Worm (Caenorhabditis elegans) whole organism, mixed stage, embryonic: Measurements from ENCODE around the gene fbxa-190.
A peak's percentile ranks its signal among the peaks of the same experiment; 100 is the strongest.

Experiments
- M03D4.4 ChIP-seq: sonication (generic microtip); optimal IDR thresholded peaks from 2 replicates; lab custom pipeline; 2017; ENCODE audit warnings: mild to moderate bottlenecking, missing genetic modification characterization, missing compliant biosample characterization
- bed-3 ChIP-seq: fragments of 200-800 bp; sonication (Bioruptor generic); optimal IDR thresholded peaks from 3 replicates; lab custom pipeline; 2018; ENCODE audit warnings: mild to moderate bottlenecking, missing genetic modification characterization, moderate library complexity, missing compliant biosample characterization
- blmp-1 ChIP-seq: fragments of 150-350 bp; optimal IDR thresholded peaks from 2 replicates; lab custom pipeline; 2014; ENCODE audit warnings: missing biosample characterization, missing genetic modification characterization
- ceh-39 ChIP-seq: fragments of 150-350 bp; optimal IDR thresholded peaks from 2 replicates; lab custom pipeline; 2014; ENCODE audit warnings: missing biosample characterization, missing genetic modification characterization
- ceh-43 ChIP-seq: fragments of 200-800 bp; sonication (Bioruptor generic); optimal IDR thresholded peaks from 2 replicates; lab custom pipeline; 2018; ENCODE audit warnings: mild to moderate bottlenecking, missing genetic modification characterization, moderate library complexity, missing compliant biosample characterization
- ceh-83 ChIP-seq: fragments of 200-800 bp; sonication (Bioruptor generic); optimal IDR thresholded peaks from 2 replicates; lab custom pipeline; 2018; ENCODE audit warnings: mild to moderate bottlenecking, missing genetic modification characterization, missing compliant biosample characterization
- ces-1 ChIP-seq: fragments of 150-350 bp; optimal IDR thresholded peaks from 2 replicates; lab custom pipeline; 2014; ENCODE audit warnings: missing biosample characterization, missing genetic modification reagents, missing genetic modification characterization
- cnd-1 ChIP-seq: fragments of 200-800 bp; sonication (Bioruptor generic); optimal IDR thresholded peaks from 2 replicates; lab custom pipeline; 2018; ENCODE audit warnings: mild to moderate bottlenecking, missing genetic modification characterization, missing compliant biosample characterization
- drap-1 ChIP-seq: fragments of 200-800 bp; sonication (Bioruptor generic); optimal IDR thresholded peaks from 3 replicates; lab custom pipeline; 2018; ENCODE audit warnings: mild to moderate bottlenecking, missing genetic modification characterization, missing compliant biosample characterization
- elt-1 ChIP-seq: sonication (generic microtip); optimal IDR thresholded peaks from 2 replicates; lab custom pipeline; 2017; ENCODE audit warnings: missing genetic modification characterization, mild to moderate bottlenecking, missing compliant biosample characterization, antibody characterized with exemption, moderate library complexity, borderline replicate concordance; ENCODE audit not compliant: insufficient read depth
- elt-3 ChIP-seq: fragments of 150-350 bp; optimal IDR thresholded peaks from 2 replicates; lab custom pipeline; 2014; ENCODE audit warnings: missing biosample characterization, missing genetic modification characterization
- flh-1 ChIP-seq: fragments of 200-800 bp; sonication (Bioruptor generic); optimal IDR thresholded peaks from 2 replicates; lab custom pipeline; 2018; ENCODE audit warnings: mild to moderate bottlenecking, missing genetic modification characterization, moderate library complexity, missing compliant biosample characterization
- ham-2 ChIP-seq: fragments of 200-800 bp; sonication (Bioruptor generic); optimal IDR thresholded peaks from 2 replicates; lab custom pipeline; 2018; ENCODE audit warnings: mild to moderate bottlenecking, missing genetic modification characterization, missing compliant biosample characterization
- hlh-1 ChIP-seq: fragments of 150-350 bp; optimal IDR thresholded peaks from 2 replicates; lab custom pipeline; 2014; ENCODE audit warnings: missing biosample characterization, missing genetic modification reagents, missing genetic modification characterization
- lin-13 ChIP-seq: fragments of 150-350 bp; optimal IDR thresholded peaks from 2 replicates; lab custom pipeline; 2014; ENCODE audit warnings: missing biosample characterization, missing genetic modification characterization
- lin-32 ChIP-seq: fragments of 200-800 bp; sonication (Bioruptor generic); optimal IDR thresholded peaks from 2 replicates; lab custom pipeline; 2018; ENCODE audit warnings: mild to moderate bottlenecking, missing genetic modification characterization, missing compliant biosample characterization
- lsy-2 ChIP-seq: fragments of 150-350 bp; optimal IDR thresholded peaks from 2 replicates; lab custom pipeline; 2014; ENCODE audit warnings: missing biosample characterization, missing genetic modification characterization
- mab-5 ChIP-seq: fragments of 150-350 bp; optimal IDR thresholded peaks from 2 replicates; lab custom pipeline; 2014; ENCODE audit warnings: missing biosample characterization, missing genetic modification characterization
- mep-1 ChIP-seq: fragments of 150-350 bp; optimal IDR thresholded peaks from 2 replicates; lab custom pipeline; 2017; ENCODE audit warnings: missing biosample characterization, missing genetic modification reagents, missing genetic modification characterization, inconsistent platforms
- mls-2 ChIP-seq: sonication (generic microtip); optimal IDR thresholded peaks from 2 replicates; lab custom pipeline; 2016; ENCODE audit warnings: mild to moderate bottlenecking, missing genetic modification characterization, moderate library complexity, missing compliant biosample characterization
- nhr-12 ChIP-seq: fragments of 150-350 bp; optimal IDR thresholded peaks from 2 replicates; lab custom pipeline; 2014; ENCODE audit warnings: missing biosample characterization, missing genetic modification characterization
- nhr-2 ChIP-seq: fragments of 150-350 bp; optimal IDR thresholded peaks from 2 replicates; lab custom pipeline; 2014; ENCODE audit warnings: missing biosample characterization, missing genetic modification characterization
- nhr-237 ChIP-seq: fragments of 150-350 bp; optimal IDR thresholded peaks from 2 replicates; lab custom pipeline; 2014; ENCODE audit warnings: missing biosample characterization, missing genetic modification characterization
- nhr-28 ChIP-seq: fragments of 150-350 bp; optimal IDR thresholded peaks from 2 replicates; lab custom pipeline; 2014; ENCODE audit warnings: missing biosample characterization, missing genetic modification characterization
- nhr-76 ChIP-seq: sonication (generic microtip); optimal IDR thresholded peaks from 2 replicates; lab custom pipeline; 2017; ENCODE audit warnings: missing biosample characterization, missing genetic modification characterization
- pha-4 ChIP-seq: fragments of 150-350 bp; optimal IDR thresholded peaks from 2 replicates; lab custom pipeline; 2018; ENCODE audit warnings: missing biosample characterization, missing genetic modification reagents, missing genetic modification characterization
- sem-2 ChIP-seq: fragments of 200-800 bp; sonication (Bioruptor generic); optimal IDR thresholded peaks from 2 replicates; lab custom pipeline; 2018; ENCODE audit warnings: mild to moderate bottlenecking, missing genetic modification characterization, missing compliant biosample characterization
- snpc-4 ChIP-seq: fragments of 150-350 bp; optimal IDR thresholded peaks from 2 replicates; lab custom pipeline; 2014; ENCODE audit warnings: missing biosample characterization, missing genetic modification characterization
- sptf-1 ChIP-seq: sonication (generic microtip); optimal IDR thresholded peaks from 2 replicates; lab custom pipeline; 2017; ENCODE audit warnings: mild to moderate bottlenecking, missing genetic modification characterization, moderate library complexity, missing compliant biosample characterization
- tbx-8 ChIP-seq: fragments of 200-800 bp; sonication (Bioruptor generic); optimal IDR thresholded peaks from 2 replicates; lab custom pipeline; 2018; ENCODE audit warnings: mild to moderate bottlenecking, missing genetic modification characterization, moderate library complexity, missing compliant biosample characterization
- unc-120 ChIP-seq: sonication (generic microtip); optimal IDR thresholded peaks from 2 replicates; lab custom pipeline; 2017; ENCODE audit warnings: missing genetic modification characterization, missing compliant biosample characterization; ENCODE audit not compliant: poor library complexity, severe bottlenecking
- unc-39 ChIP-seq: fragments of 150-350 bp; optimal IDR thresholded peaks from 2 replicates; lab custom pipeline; 2014; ENCODE audit warnings: missing biosample characterization, missing genetic modification characterization
- unc-62 ChIP-seq: fragments of 150-350 bp; optimal IDR thresholded peaks from 2 replicates; lab custom pipeline; 2014; ENCODE audit warnings: missing biosample characterization, missing genetic modification reagents, missing genetic modification characterization
- zip-8 ChIP-seq: fragments of 150-350 bp; optimal IDR thresholded peaks from 2 replicates; lab custom pipeline; 2014; ENCODE audit warnings: missing biosample characterization, missing genetic modification characterization
- ztf-11 ChIP-seq: fragments of 150-350 bp; optimal IDR thresholded peaks from 2 replicates; lab custom pipeline; 2014; ENCODE audit warnings: missing biosample characterization, missing genetic modification characterization

fbxa-190 gene

DNA sequence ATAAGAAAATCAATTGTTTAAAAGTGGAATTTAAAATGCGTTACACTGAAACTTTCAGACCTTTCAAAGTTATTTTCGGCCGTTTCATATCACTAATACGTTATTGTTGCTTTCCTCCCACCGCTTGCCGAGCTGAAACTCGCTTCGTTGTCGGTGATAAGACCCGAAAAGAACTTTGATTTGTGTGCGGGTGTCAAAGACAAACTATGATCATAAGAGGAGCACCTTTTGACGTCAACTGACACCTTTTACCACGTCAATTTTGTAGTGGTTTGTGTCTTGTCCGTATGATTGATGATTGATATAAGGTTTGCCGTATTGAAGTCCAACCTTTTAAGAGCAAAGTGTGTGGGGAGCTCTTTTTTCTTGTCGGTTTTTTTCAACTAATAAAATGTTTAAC, 34.8 kb upstream of the fbxa-190 start, which contains the start of gene ttr-37:
TSS of gene ttr-37 (minus strand) at position 167 of the 400 bp plus-strand sequence.
- no peak for TF ChIP-seq ceh-83 (GFP tag; lab: Kevin White, UChicago)
- no peak for TF ChIP-seq elt-1 (tag; lab: Kevin White, UChicago)
- no peak for TF ChIP-seq nhr-28

DNA sequence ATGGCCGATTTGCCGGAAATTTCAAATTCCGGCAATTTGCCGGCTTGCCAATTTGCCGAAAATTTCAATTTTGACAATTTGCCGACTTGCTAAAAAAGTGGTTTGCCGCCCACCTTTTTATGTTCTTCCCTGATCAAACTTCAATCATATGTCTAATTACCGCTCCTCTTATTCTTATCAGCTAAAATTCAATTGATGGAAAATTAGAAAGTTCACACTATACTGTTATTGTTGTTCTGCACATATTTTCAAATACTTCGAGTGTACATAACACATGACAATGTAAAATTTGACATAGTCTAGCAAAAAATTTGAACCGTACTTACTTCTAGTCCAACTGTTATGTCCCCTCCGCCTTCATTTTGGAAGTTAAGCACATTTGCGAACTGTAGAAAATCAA, 34.0 kb upstream of the fbxa-190 start:
- TF ChIP-seq unc-120 (tag; lab: Kevin White, UChicago) (no peak), mep-1 (tag; lab: Kevin White, UChicago) (no peak), bed-3 (GFP tag; lab: Kevin White, UChicago) (no peak), tbx-8 (GFP tag; lab: Kevin White, UChicago) (no peak), mls-2 (tag; lab: Kevin White, UChicago) (no peak), blmp-1 (tag; lab: Kevin White, UChicago) (no peak), unc-39 (no peak), nhr-2 (no peak), lsy-2 (tag; lab: Kevin White, UChicago) (no peak)

DNA sequence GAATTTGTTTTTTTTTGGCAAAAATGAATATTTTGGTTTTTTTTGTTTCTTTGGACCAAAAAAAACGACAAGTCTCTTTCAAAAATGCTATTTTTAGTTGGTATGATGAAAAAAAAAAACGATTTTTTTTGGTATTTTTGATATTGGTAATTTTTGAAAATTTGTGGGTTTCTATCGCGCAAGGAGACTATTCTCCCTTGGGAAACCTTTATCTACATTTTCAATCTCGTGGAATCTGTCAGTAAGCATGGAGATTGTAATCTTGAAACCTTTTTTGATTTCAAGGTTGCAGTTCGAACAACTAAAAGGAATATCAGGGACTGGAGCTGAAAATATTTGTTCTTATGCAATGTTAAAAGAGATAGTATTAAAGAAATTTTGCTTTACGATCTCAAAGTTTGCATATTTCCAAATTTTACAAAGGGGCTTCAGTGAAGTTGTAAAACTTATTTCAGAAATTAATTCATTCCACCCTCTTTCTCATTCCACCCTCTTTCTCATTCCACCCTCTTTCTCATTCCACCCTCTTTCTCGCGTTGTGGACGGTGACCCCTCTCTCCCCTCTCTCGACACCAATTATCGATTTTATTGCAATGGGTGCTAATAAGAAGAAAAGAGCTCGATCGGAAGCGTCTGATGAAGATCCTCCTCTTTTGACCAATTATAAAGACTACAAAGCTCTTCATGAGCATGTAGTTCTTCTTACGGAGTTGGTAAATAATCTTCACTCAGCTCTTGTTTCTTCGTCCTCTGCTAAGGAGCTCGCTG, 32.7 kb upstream of the fbxa-190 start:
- TF ChIP-seq nhr-28 (no peak), zip-8 (tag; lab: Kevin White, UChicago) (no peak), M03D4.4 (no peak), pha-4 (tag; lab: Kevin White, UChicago) (no peak), tbx-8 (GFP tag; lab: Kevin White, UChicago) (no peak), ceh-43 (GFP tag; lab: Kevin White, UChicago) (no peak), sem-2 (GFP tag; lab: Kevin White, UChicago) (no peak), hlh-1 (tag; lab: Kevin White, UChicago) (no peak), ceh-39 (tag; lab: Kevin White, UChicago) (no peak), lin-13 (tag; lab: Kevin White, UChicago) (no peak)

DNA sequence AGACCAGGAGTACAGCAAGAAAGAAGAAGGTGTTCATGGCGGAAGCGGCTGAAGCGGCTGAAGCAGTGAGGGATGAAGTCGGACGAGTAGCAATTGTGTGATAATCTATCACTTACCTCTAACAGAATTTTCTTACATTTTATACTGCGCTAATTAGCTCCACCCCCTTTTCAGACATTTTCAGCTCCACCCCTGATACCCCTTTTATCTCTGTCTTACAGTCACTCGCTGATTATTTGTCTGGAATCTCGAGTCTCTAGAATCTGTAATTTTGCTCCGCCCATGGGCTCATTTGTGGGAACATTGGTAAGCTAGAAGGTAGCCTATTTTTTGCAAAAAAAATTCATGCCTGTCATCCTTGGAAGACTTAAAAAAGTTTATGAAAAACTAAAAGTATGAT, 27.5 kb upstream of the fbxa-190 start, which contains the start of gene ins-39:
TSS of gene ins-39 (minus strand) at position 101 of the 400 bp plus-strand sequence.
- TF ChIP-seq ztf-11 (tag; lab: Kevin White, UChicago) (no peak), bed-3 (GFP tag; lab: Kevin White, UChicago) (no peak), ceh-83 (GFP tag; lab: Kevin White, UChicago) (no peak), flh-1 (no peak), unc-39 (no peak), lin-13 (tag; lab: Kevin White, UChicago) (no peak), cnd-1 (tag; lab: Kevin White, UChicago) (no peak), hlh-1 (tag; lab: Kevin White, UChicago) (no peak), lin-32 (no peak), sem-2 (GFP tag; lab: Kevin White, UChicago) (no peak)

DNA sequence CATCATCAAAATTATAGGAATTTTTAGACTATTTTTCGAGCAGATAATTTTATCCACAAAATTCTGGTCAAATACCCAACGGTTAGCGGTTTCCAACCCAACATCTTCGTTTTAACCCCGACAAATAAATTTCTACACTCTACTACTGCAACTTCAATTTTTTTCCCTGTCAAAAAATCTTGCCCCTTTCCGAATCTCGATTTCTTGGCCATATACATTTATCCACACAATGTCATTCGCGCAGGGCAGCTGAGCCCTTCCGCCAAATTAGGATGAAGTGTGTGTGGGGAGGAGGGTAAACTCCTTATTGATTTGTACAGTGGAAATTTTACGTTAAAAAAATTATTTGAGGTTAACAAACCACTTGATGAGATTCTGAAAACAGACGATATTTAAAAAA, 27.0 kb upstream of the fbxa-190 start:
- no peak for TF ChIP-seq mls-2 (tag; lab: Kevin White, UChicago)
- no peak for TF ChIP-seq bed-3 (GFP tag; lab: Kevin White, UChicago)
- no peak for TF ChIP-seq ceh-43 (GFP tag; lab: Kevin White, UChicago)
- TF ChIP-seq hlh-1 (tag; lab: Kevin White, UChicago): peak; percentile 48
- no peak for TF ChIP-seq snpc-4 (tag; lab: Kevin White, UChicago)
- TF ChIP-seq lin-13 (tag; lab: Kevin White, UChicago): peak; percentile 79
- no peak for TF ChIP-seq blmp-1 (tag; lab: Kevin White, UChicago)
- TF ChIP-seq ceh-39 (tag; lab: Kevin White, UChicago): peak; percentile 77
- TF ChIP-seq nhr-12 (tag; lab: Kevin White, UChicago): peak; percentile 73
- TF ChIP-seq unc-39: no peak
- TF ChIP-seq drap-1 (GFP tag; lab: Kevin White, UChicago): peak; percentile 85
- peak; percentile 74 for TF ChIP-seq sptf-1 (tag; lab: Kevin White, UChicago)
- TF ChIP-seq elt-3 (tag; lab: Kevin White, UChicago): peak; percentile 65
- TF ChIP-seq M03D4.4: no peak
- peak; percentile 68 for TF ChIP-seq ztf-11 (tag; lab: Kevin White, UChicago)
- TF ChIP-seq zip-8 (tag; lab: Kevin White, UChicago): no peak
- peak; percentile 98 for TF ChIP-seq nhr-237 (tag; lab: Kevin White, UChicago)
- peak; percentile 67 for TF ChIP-seq cnd-1 (tag; lab: Kevin White, UChicago)
- peak; percentile 76 for TF ChIP-seq lsy-2 (tag; lab: Kevin White, UChicago)
- no peak for TF ChIP-seq tbx-8 (GFP tag; lab: Kevin White, UChicago)
- peak; percentile 93 for TF ChIP-seq ces-1 (GFP tag; lab: Kevin White, UChicago)
- TF ChIP-seq nhr-2: peak; percentile 27
- TF ChIP-seq ceh-83 (GFP tag; lab: Kevin White, UChicago): no peak
- TF ChIP-seq mab-5 (tag; lab: Kevin White, UChicago): peak; percentile 44
- TF ChIP-seq ham-2 (GFP tag; lab: Kevin White, UChicago): no peak
- no peak for TF ChIP-seq sem-2 (GFP tag; lab: Kevin White, UChicago)
- peak; percentile 67 for TF ChIP-seq unc-62 (GFP tag; lab: Kevin White, UChicago)
- peak; percentile 50 for TF ChIP-seq nhr-76 (tag; lab: Kevin White, UChicago)
- peak; percentile 88 for TF ChIP-seq mep-1 (tag; lab: Kevin White, UChicago)
- TF ChIP-seq lin-32: no peak
- peak; percentile 51 for TF ChIP-seq unc-120 (tag; lab: Kevin White, UChicago)
- TF ChIP-seq pha-4 (tag; lab: Kevin White, UChicago): peak; percentile 83
